Fruit fly (Drosophila melanogaster) whole organism, adult: ENCODE measurements around the gene CG4271.

Source experiments
- CG12768 ChIP-seq: fragments of 200-800 bp; sonication (Bioruptor generic); optimal IDR thresholded peaks from 2 replicates; lab custom pipeline; 2017; ENCODE audit warnings: missing biosample characterization, missing genetic modification characterization, mild to moderate bottlenecking, moderate library complexity, missing genetic modification reagents
- CG1620 ChIP-seq: fragments of 200-800 bp; sonication (Bioruptor generic); optimal IDR thresholded peaks from 2 replicates; lab custom pipeline; 2016; ENCODE audit warnings: missing biosample characterization, missing genetic modification characterization
- Clk ChIP-seq: fragments of 200-800 bp; sonication (Bioruptor generic); optimal IDR thresholded peaks from 2 replicates; lab custom pipeline; 2017; ENCODE audit warnings: missing biosample characterization, missing genetic modification characterization
- Hr96 ChIP-seq: fragments of 200-800 bp; sonication (Bioruptor generic); optimal IDR thresholded peaks from 2 replicates; lab custom pipeline; 2016; ENCODE audit warnings: missing biosample characterization, missing genetic modification characterization
- cic ChIP-seq: fragments of 200-800 bp; sonication (Bioruptor generic); optimal IDR thresholded peaks from 2 replicates; lab custom pipeline; 2017; ENCODE audit warnings: missing biosample characterization, mild to moderate bottlenecking, missing genetic modification characterization, moderate library complexity
- cnc ChIP-seq, 2 experiments: fragments of >200 bp; optimal IDR thresholded peaks; 2 replicates each; lab custom pipeline; 2017

DNA sequence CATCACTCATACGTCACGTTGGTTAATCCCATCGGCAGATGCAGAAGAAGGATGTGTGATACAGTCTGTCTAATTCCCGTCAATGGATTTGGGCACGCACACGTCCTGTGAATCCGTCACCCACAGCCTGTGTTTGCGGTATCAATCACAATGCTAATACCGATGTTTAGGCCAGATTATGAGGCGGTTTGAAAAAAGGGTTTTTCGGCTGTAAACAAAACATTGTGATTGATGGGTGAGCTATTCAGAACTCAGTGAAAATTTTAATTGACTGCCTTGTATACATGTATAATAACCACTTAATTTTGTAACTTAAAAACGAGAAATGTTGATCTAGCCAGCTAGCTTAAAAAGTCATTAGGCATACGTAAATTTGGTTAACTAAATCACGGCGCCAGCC lies 21.8 kb upstream of the CG4271 start, which contains the start of gene CG4270:
- TF ChIP-seq Hr96 (GFP tag; lab: Kevin White, UChicago) (no peak), Clk (no peak), CG1620 (no peak), cnc (optimal IDR thresholded peaks at IDR 0.05; lab: Kevin White, UChicago) (no peak), cic (GFP tag; lab: Kevin White, UChicago) (no peak), CG12768 (no peak)
